Fruit fly (Drosophila melanogaster) whole organism, adult: ENCODE results near the gene CG42852.

ENCODE experiments used
- CG11617 ChIP-seq: fragments of 200-800 bp; sonication (Bioruptor generic); optimal IDR thresholded peaks from 2 replicates; lab custom pipeline; 2017; ENCODE audit warnings: mild to moderate bottlenecking, missing biosample characterization, missing genetic modification reagents, missing genetic modification characterization
- CG12768 ChIP-seq: fragments of 200-800 bp; sonication (Bioruptor generic); optimal IDR thresholded peaks from 2 replicates; lab custom pipeline; 2017; ENCODE audit warnings: missing biosample characterization, missing genetic modification characterization, mild to moderate bottlenecking, moderate library complexity, missing genetic modification reagents
- CG7101 ChIP-seq: fragments of 200-800 bp; sonication (Bioruptor generic); optimal IDR thresholded peaks from 2 replicates; lab custom pipeline; 2018; ENCODE audit warnings: missing biosample characterization, mild to moderate bottlenecking, missing genetic modification characterization, moderate library complexity
- Crg-1 ChIP-seq: fragments of 200-800 bp; sonication (Bioruptor generic); optimal IDR thresholded peaks from 2 replicates; lab custom pipeline; 2016; ENCODE audit warnings: missing biosample characterization, missing genetic modification characterization
- Mnt ChIP-seq: fragments of 200-800 bp; sonication (Bioruptor generic); optimal IDR thresholded peaks from 2 replicates; lab custom pipeline; 2016; ENCODE audit warnings: missing biosample characterization, mild to moderate bottlenecking, missing genetic modification characterization
- bab1 ChIP-seq: fragments of 200-800 bp; sonication (Bioruptor generic); optimal IDR thresholded peaks from 3 replicates; lab custom pipeline; 2019; ENCODE audit warnings: missing biosample characterization, mild to moderate bottlenecking, missing genetic modification characterization, moderate library complexity
- kay ChIP-seq: fragments of 200-800 bp; sonication (Bioruptor generic); peaks from one replicate; lab custom pipeline; 2016; ENCODE audit warnings: missing biosample characterization, missing genetic modification characterization, borderline replicate concordance
- toe ChIP-seq: fragments of 200-800 bp; sonication (Bioruptor generic); optimal IDR thresholded peaks from 2 replicates; lab custom pipeline; 2016; ENCODE audit warnings: missing biosample characterization, missing genetic modification characterization

DNA sequence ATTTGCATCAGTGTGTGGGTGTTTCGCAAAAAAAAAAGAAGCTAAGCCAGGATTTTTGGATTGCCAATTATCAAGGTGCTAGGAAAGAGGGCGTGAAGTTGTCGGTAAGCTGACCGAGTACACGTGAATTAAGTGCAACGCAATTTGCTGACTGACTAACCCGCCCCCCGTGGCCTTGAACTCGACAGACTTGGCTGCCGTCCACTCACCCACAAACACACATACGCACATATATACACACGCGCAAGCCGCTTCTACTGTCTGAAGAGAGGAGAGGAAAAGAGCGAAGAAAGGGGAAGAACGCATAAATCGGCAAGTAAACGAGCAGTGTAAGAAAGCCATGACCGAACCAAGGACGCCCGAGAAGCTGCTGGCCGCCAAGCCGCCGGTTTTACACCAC is 25.0 kb downstream of the CG42852 start:
- no peak for TF ChIP-seq Crg-1 (GFP tag; lab: Kevin White, UChicago)
- TF ChIP-seq CG12768 (GFP tag; lab: Kevin White, UChicago): no peak
- no peak for TF ChIP-seq bab1 (GFP tag; lab: Kevin White, UChicago)
- TF ChIP-seq CG11617: no peak
- no peak for TF ChIP-seq toe
- TF ChIP-seq kay (GFP tag; lab: Kevin White, UChicago): no peak
- no peak for TF ChIP-seq Mnt (GFP tag; lab: Kevin White, UChicago)
- no peak for TF ChIP-seq CG7101 (tag; lab: Kevin White, UChicago)
